Worm (Caenorhabditis elegans) whole organism, midembryonic: ENCODE data around the gene R09E10.13.

Experiments
- T22C8.4 ChIP-seq: fragments of 200-800 bp; sonication (Bioruptor generic); IDR thresholded peaks from 2 replicates; pipeline ENCODE4 v1.3.6; 2022; ENCODE audit warnings: missing genetic modification characterization, missing compliant biosample characterization
- cog-1 ChIP-seq: sonication (generic microtip); optimal IDR thresholded peaks from 2 replicates; lab custom pipeline; 2016; ENCODE audit warnings: missing genetic modification characterization, missing compliant biosample characterization
- flt-1 ChIP-seq: fragments of 200-800 bp; sonication (Bioruptor generic); IDR thresholded peaks from 2 replicates; pipeline ENCODE4 v1.3.6; 2022; ENCODE audit warnings: missing genetic modification characterization, missing compliant biosample characterization
- klf-2 ChIP-seq: fragments of 200-800 bp; sonication (Bioruptor generic); conservative IDR thresholded peaks from 2 replicates; pipeline ENCODE4 v1.3.6; 2022; ENCODE audit warnings: missing genetic modification reagents, missing genetic modification characterization, missing compliant biosample characterization
- med-1 ChIP-seq: sonication (generic microtip); optimal IDR thresholded peaks from 2 replicates; lab custom pipeline; 2017; ENCODE audit warnings: missing genetic modification characterization, mild to moderate bottlenecking, missing compliant biosample characterization, antibody characterized with exemption, missing genetic modification reagents; ENCODE audit not compliant: insufficient read depth
- ref-1 ChIP-seq: fragments of 200-800 bp; sonication (Bioruptor generic); conservative IDR thresholded peaks from 2 replicates; pipeline ENCODE4 v1.3.6; 2022; ENCODE audit warnings: missing genetic modification reagents, missing genetic modification characterization, missing compliant biosample characterization
- tab-1 ChIP-seq: fragments of 200-800 bp; sonication (Bioruptor generic); IDR thresholded peaks from 2 replicates; pipeline ENCODE4 v1.3.6; 2022; ENCODE audit warnings: missing genetic modification characterization, missing compliant biosample characterization
- ztf-23 ChIP-seq: fragments of 200-800 bp; sonication (Bioruptor generic); IDR thresholded peaks from 2 replicates; pipeline ENCODE4 v1.3.6; 2022; ENCODE audit warnings: missing genetic modification reagents, missing genetic modification characterization, missing compliant biosample characterization
- ztf-29 ChIP-seq: fragments of 200-800 bp; sonication (Bioruptor generic); IDR thresholded peaks from 2 replicates; pipeline ENCODE4 v1.3.6; 2022; ENCODE audit warnings: missing genetic modification reagents, missing genetic modification characterization, missing compliant biosample characterization

The R09E10.13 gene

ce11 chrIV:10250577-10251075 is 44.3 kb downstream of the R09E10.13 start, which contains the start of gene daf-14:
TSS of gene daf-14 (plus strand) at chrIV:10250627.
- no peak for TF ChIP-seq med-1 (GFP tag; lab: Kevin White, UChicago)
- TF ChIP-seq ref-1 (GFP tag; lab: Robert Waterston, UW) = no peak
- no peak for TF ChIP-seq ztf-29
- TF ChIP-seq tab-1 (GFP tag; lab: Robert Waterston, UW) = no peak
- no peak for TF ChIP-seq klf-2 (GFP tag; lab: Robert Waterston, UW)

- TF ChIP-seq klf-2 (GFP tag; lab: Robert Waterston, UW) (no peak), T22C8.4 (GFP tag; lab: Robert Waterston, UW) (no peak), ztf-29 (no peak), tab-1 (GFP tag; lab: Robert Waterston, UW) (no peak), ztf-23 (no peak), med-1 (GFP tag; lab: Kevin White, UChicago) (no peak), flt-1 (GFP tag; lab: Robert Waterston, UW) (no peak), ref-1 (GFP tag; lab: Robert Waterston, UW) (no peak), cog-1 (tag; lab: Kevin White, UChicago) (no peak)
Observed at ce11 chrIV:10245666-10246210, 49.2 kb downstream of the R09E10.13 start, which contains the start of gene F01G10.10. TSS of gene F01G10.10 (plus strand) at chrIV:10246160.
